Worm (Caenorhabditis elegans): ENCODE results near the gene srab-6.

srab-6 gene

DNA sequence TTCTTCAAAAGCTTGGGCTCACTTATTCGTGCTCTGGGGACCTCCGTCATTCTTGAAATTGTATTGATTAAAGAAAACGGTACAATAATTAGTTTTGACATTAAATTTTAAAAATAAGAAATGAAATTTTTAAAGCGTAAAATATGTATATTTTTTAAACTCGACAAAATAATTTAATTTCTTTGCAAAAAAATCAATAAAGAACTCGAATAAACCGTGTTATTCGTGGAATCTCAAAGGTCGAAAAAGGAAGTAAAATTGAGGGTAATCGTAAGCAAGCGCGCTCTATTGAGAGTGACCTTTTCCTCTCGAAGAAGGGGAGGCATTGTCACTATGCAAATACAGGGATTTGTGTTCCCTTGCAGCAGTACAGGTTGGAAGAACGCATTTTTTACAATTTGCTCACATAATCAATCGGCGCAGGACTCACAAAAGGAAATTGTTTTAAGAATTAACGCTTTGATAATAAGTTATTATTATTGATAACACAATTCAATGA is 43.2 kb upstream of the srab-6 start, which contains the start of gene Y73C8B.2:
Y73C8B.2 (minus strand) TSS at position 51 of the 499 bp plus-strand sequence.
- TF ChIP-seq aha-1 (tag): peak; percentile 92
- TF ChIP-seq aly-2 (tag; optimal IDR thresholded peaks at IDR 0.05): no peak
- no peak for TF ChIP-seq nhr-237 (tag; optimal IDR thresholded peaks at IDR 0.05)
- peak in 1 of 2 experiments; percentile 85 for TF ChIP-seq unc-62 (GFP tag; optimal IDR thresholded peaks at IDR 0.05 in 1 of 2)
- no peak for TF ChIP-seq unc-62 (tag; optimal IDR thresholded peaks at IDR 0.05)
- TF ChIP-seq nhr-28 (tag; optimal IDR thresholded peaks at IDR 0.05): peak; percentile 38
- peak; percentile 7 for TF ChIP-seq nhr-77 (tag; optimal IDR thresholded peaks at IDR 0.05)
- TF ChIP-seq zip-11 (GFP tag; IDR thresholded peaks at IDR 0.05): no peak
- TF ChIP-seq ceh-44 (GFP tag; IDR thresholded peaks at IDR 0.05): no peak
- no peak for TF ChIP-seq Y105C5A.15 (GFP tag; IDR thresholded peaks at IDR 0.05)
- peak; percentile 83 for TF ChIP-seq nhr-6 (tag; optimal IDR thresholded peaks at IDR 0.05)
- peak in 1 of 2 experiments; percentile 58 for TF ChIP-seq lsy-2 (tag; optimal IDR thresholded peaks at IDR 0.05)
- no peak for TF ChIP-seq pha-4 (GFP tag; IDR thresholded peaks at IDR 0.05)
- TF ChIP-seq pha-4 (tag; optimal IDR thresholded peaks at IDR 0.05): peak; percentile 94
- TF ChIP-seq daf-16 (GFP tag; optimal IDR thresholded peaks at IDR 0.05): no peak
- TF ChIP-seq daf-16 (tag; optimal IDR thresholded peaks at IDR 0.05): peak; percentile 13
- no peak for TF ChIP-seq snpc-1.2 (GFP tag; IDR thresholded peaks at IDR 0.05)
- TF ChIP-seq unc-130 (GFP tag; optimal IDR thresholded peaks at IDR 0.05): no peak
- no peak for TF ChIP-seq lin-29 (GFP tag; IDR thresholded peaks at IDR 0.05)
- peak; percentile 35 for TF ChIP-seq dve-1 (tag; optimal IDR thresholded peaks at IDR 0.05; ENCODE audit: insufficient read depth)
- peak; percentile 15 for TF ChIP-seq rbr-2 (tag; optimal IDR thresholded peaks at IDR 0.05)
- TF ChIP-seq nhr-102 (tag; optimal IDR thresholded peaks at IDR 0.05): peak; percentile 34
- TF ChIP-seq mep-1 (tag; optimal IDR thresholded peaks at IDR 0.05): peak; percentile 59
- TF ChIP-seq mxl-2 (GFP tag; conservative IDR thresholded peaks at IDR 0.05): no peak
- TF ChIP-seq hlh-11 (tag; optimal IDR thresholded peaks at IDR 0.05): peak; percentile 0
- no peak for TF ChIP-seq ztf-7 (tag; optimal IDR thresholded peaks at IDR 0.05)
- TF ChIP-seq pqm-1 (tag; optimal IDR thresholded peaks at IDR 0.05): peak; percentile 14
- TF ChIP-seq hmg-1.1 (GFP tag; IDR thresholded peaks at IDR 0.05): peak; percentile 36; the same call in 1 of the 2 replicates
- TF ChIP-seq nhr-11 (tag; optimal IDR thresholded peaks at IDR 0.05): no peak
- peak; percentile 81 for TF ChIP-seq lin-38 (GFP tag; IDR thresholded peaks at IDR 0.05)
- TF ChIP-seq mes-2 (tag; optimal IDR thresholded peaks at IDR 0.05; ENCODE audit: poor library complexity, severe bottlenecking): no peak

DNA sequence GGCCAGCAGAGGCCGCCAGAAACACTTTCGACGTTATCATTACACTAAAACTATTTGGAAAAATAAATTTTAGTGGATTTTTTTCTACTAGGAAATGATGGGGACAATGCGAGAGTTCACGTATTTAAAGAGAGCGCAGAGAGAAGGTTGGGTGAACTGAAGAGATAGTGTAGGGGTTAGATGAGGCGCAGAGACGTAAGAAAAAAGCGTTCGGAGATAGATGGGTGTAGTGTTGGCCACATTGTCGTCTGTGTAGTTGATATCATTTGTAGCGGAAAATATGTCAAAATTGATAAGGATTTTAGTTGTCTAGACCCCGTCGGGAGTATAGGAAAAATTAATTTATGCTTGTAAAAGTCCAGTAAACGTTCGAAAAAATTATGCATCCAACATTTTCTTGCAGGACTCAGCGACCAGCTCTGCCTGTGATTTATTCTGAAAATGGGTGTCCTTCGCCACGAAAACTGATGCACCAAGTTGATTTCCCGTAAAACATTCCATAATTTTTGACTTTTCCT is 41.4 kb upstream of the srab-6 start, which contains the start of the genes Y73C8B.3 and Y73C8B.9:
Y73C8B.3 (minus strand) TSS at position 147 of the 518 bp plus-strand sequence.
Y73C8B.9 (plus strand) TSS at position 468 of the 518 bp plus-strand sequence.
- no peak for TF ChIP-seq madf-5 (GFP tag; IDR thresholded peaks at IDR 0.05)
- TF ChIP-seq mdt-29 (GFP tag; IDR thresholded peaks at IDR 0.05): no peak
- TF ChIP-seq pha-4 (GFP tag; IDR thresholded peaks at IDR 0.05): no peak
- no peak for TF ChIP-seq pha-4 (tag; optimal IDR thresholded peaks at IDR 0.05)
- no peak for TF ChIP-seq D1046.2 (GFP tag; IDR thresholded peaks at IDR 0.05)
- peak; percentile 62 for TF ChIP-seq nhr-77 (tag; optimal IDR thresholded peaks at IDR 0.05)
- peak; percentile 76 for TF ChIP-seq nhr-48 (tag; optimal IDR thresholded peaks at IDR 0.05)
- TF ChIP-seq nhr-102 (tag; optimal IDR thresholded peaks at IDR 0.05): peak; percentile 9
- TF ChIP-seq dmd-6 (GFP tag; IDR thresholded peaks at IDR 0.05): peak; percentile 83
- TF ChIP-seq lim-7 (GFP tag; IDR thresholded peaks at IDR 0.05): no peak
- TF ChIP-seq Y105C5A.15 (GFP tag; IDR thresholded peaks at IDR 0.05): no peak
- no peak for TF ChIP-seq ZK546.5 (tag; optimal IDR thresholded peaks at IDR 0.05)
- TF ChIP-seq nhr-76 (tag; optimal IDR thresholded peaks at IDR 0.05): no peak
- TF ChIP-seq F10B5.3 (tag; optimal IDR thresholded peaks at IDR 0.05): no peak
- TF ChIP-seq sdz-12 (GFP tag; optimal IDR thresholded peaks at IDR 0.05): no peak
- no peak for TF ChIP-seq ceh-32 (tag; optimal IDR thresholded peaks at IDR 0.05; ENCODE audit: poor library complexity)
- no peak for TF ChIP-seq dmd-8 (GFP tag; IDR thresholded peaks at IDR 0.05)
- no peak for TF ChIP-seq daf-19 (GFP tag; conservative IDR thresholded peaks at IDR 0.05)
- no peak for TF ChIP-seq rbr-2 (tag; optimal IDR thresholded peaks at IDR 0.05)
- no peak for TF ChIP-seq nhr-42 (GFP tag; IDR thresholded peaks at IDR 0.05)
- no peak for TF ChIP-seq dpl-1 (GFP tag; optimal IDR thresholded peaks at IDR 0.05)
- no peak for TF ChIP-seq arid-1 (GFP tag; conservative IDR thresholded peaks at IDR 0.05)
- no peak for TF ChIP-seq snpc-4 (tag; optimal IDR thresholded peaks at IDR 0.05)
- TF ChIP-seq F49E8.2 (tag; optimal IDR thresholded peaks at IDR 0.05; ENCODE audit: borderline replicate concordance): no peak
- no peak for TF ChIP-seq ztf-7 (tag; optimal IDR thresholded peaks at IDR 0.05)
- no peak for TF ChIP-seq gei-8 (GFP tag; optimal IDR thresholded peaks at IDR 0.05)
- no peak for TF ChIP-seq unc-39 (tag; optimal IDR thresholded peaks at IDR 0.05)
- no peak for TF ChIP-seq nhr-11 (tag; optimal IDR thresholded peaks at IDR 0.05)

Data from whole organism, L4 larva.